Worm (Caenorhabditis elegans): ENCODE measurements around the gene M03B6.1.

M03B6.1 gene

ce11 chrX:13873324-13873933 is 32.0 kb downstream of the M03B6.1 start:
- TF ChIP-seq T22C8.4 (GFP tag; IDR thresholded peaks at IDR 0.05) (no peak), ref-1 (GFP tag; conservative IDR thresholded peaks at IDR 0.05) (no peak)

DNA sequence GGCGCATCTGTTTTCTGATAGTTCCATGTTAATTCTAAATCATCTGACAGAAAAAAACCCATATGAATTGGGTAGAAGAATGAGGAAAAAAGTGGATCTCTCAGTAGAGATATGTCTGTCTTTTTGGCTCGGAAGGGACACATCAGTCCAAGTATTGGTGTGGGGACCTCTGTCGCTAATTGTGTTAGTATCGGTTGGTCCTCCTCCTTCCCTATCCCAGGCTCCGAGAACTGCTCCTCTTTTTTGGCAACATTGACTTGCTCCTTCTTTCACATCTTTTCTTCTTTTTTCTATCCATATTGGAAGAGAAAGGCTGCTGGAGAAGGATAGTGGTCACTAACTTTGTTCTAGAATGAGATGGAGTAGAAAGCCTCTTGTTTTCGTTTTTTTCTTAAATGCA is 34.5 kb downstream of the M03B6.1 start:
- TF ChIP-seq ztf-29 (GFP tag; IDR thresholded peaks at IDR 0.05) = no peak
- no peak for TF ChIP-seq ztf-23 (GFP tag; IDR thresholded peaks at IDR 0.05)
- no peak for TF ChIP-seq cog-1 (tag; optimal IDR thresholded peaks at IDR 0.05)
- no peak for TF ChIP-seq ref-1 (GFP tag; conservative IDR thresholded peaks at IDR 0.05)
- TF ChIP-seq med-1 (GFP tag; optimal IDR thresholded peaks at IDR 0.05; ENCODE audit: insufficient read depth) = no peak
- no peak for TF ChIP-seq klf-2 (GFP tag; conservative IDR thresholded peaks at IDR 0.05)
- no peak for TF ChIP-seq tab-1 (GFP tag; IDR thresholded peaks at IDR 0.05)

DNA sequence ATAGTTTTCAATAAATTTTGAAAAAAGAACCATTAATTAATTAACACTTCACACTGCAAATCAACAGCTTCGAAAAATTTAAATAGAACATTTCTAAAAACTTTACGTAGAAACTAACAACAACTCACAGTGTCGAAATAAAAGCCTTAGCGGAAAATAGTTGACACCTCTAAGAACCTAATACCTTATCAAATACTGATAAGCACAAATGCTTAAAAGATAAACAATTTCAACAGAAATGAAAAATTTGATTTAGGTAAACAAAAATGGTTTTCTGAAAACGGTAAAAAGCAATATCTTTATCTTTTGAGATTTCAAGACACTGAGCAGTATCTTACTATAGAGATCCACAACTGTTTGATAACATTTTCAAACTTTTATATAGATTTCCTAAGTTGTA is 35.5 kb downstream of the M03B6.1 start:
- TF ChIP-seq klf-2 (GFP tag; conservative IDR thresholded peaks at IDR 0.05) (no peak), med-1 (GFP tag; optimal IDR thresholded peaks at IDR 0.05; ENCODE audit: insufficient read depth) (no peak), tab-1 (GFP tag; IDR thresholded peaks at IDR 0.05) (no peak), ref-1 (GFP tag; conservative IDR thresholded peaks at IDR 0.05) (no peak), ztf-23 (GFP tag; IDR thresholded peaks at IDR 0.05) (no peak), T22C8.4 (GFP tag; IDR thresholded peaks at IDR 0.05) (no peak), flt-1 (GFP tag; IDR thresholded peaks at IDR 0.05) (no peak), cog-1 (tag; optimal IDR thresholded peaks at IDR 0.05) (no peak), ztf-29 (GFP tag; IDR thresholded peaks at IDR 0.05) (no peak)

- TF ChIP-seq ztf-29 (GFP tag; IDR thresholded peaks at IDR 0.05) = no peak
These were observed 36.7 kb downstream of the M03B6.1 start for ce11 chrX:13878082-13878481.

- TF ChIP-seq ztf-29 (GFP tag; IDR thresholded peaks at IDR 0.05) (no peak), ref-1 (GFP tag; conservative IDR thresholded peaks at IDR 0.05) (no peak), flt-1 (GFP tag; IDR thresholded peaks at IDR 0.05) (no peak), T22C8.4 (GFP tag; IDR thresholded peaks at IDR 0.05) (no peak), tab-1 (GFP tag; IDR thresholded peaks at IDR 0.05) (no peak), ztf-23 (GFP tag; IDR thresholded peaks at IDR 0.05) (no peak)
These were observed 40.5 kb downstream of the M03B6.1 start for ce11 chrX:13881760-13882369.

- no peak for TF ChIP-seq T22C8.4 (GFP tag; IDR thresholded peaks at IDR 0.05)
- TF ChIP-seq ztf-29 (GFP tag; IDR thresholded peaks at IDR 0.05) = no peak
- no peak for TF ChIP-seq tab-1 (GFP tag; IDR thresholded peaks at IDR 0.05)
- TF ChIP-seq klf-2 (GFP tag; conservative IDR thresholded peaks at IDR 0.05) = no peak
- TF ChIP-seq ztf-23 (GFP tag; IDR thresholded peaks at IDR 0.05) = 0 out of 2 replicates have a peak, but pooled peaks have one; percentile 23
- TF ChIP-seq flt-1 (GFP tag; IDR thresholded peaks at IDR 0.05) = no peak
- no peak for TF ChIP-seq med-1 (GFP tag; optimal IDR thresholded peaks at IDR 0.05; ENCODE audit: insufficient read depth)
These were observed 41.2 kb downstream of the M03B6.1 start, which contains the start of gene hlb-1 for ce11 chrX:13882639-13883038. hlb-1 (minus strand) TSS chrX:13882739.

- no peak for TF ChIP-seq ref-1 (GFP tag; conservative IDR thresholded peaks at IDR 0.05)
- TF ChIP-seq cog-1 (tag; optimal IDR thresholded peaks at IDR 0.05) = no peak
- no peak for TF ChIP-seq klf-2 (GFP tag; conservative IDR thresholded peaks at IDR 0.05)
- no peak for TF ChIP-seq med-1 (GFP tag; optimal IDR thresholded peaks at IDR 0.05; ENCODE audit: insufficient read depth)
- no peak for TF ChIP-seq ztf-23 (GFP tag; IDR thresholded peaks at IDR 0.05)
- no peak for TF ChIP-seq T22C8.4 (GFP tag; IDR thresholded peaks at IDR 0.05)
- TF ChIP-seq ztf-29 (GFP tag; IDR thresholded peaks at IDR 0.05) = no peak
- TF ChIP-seq tab-1 (GFP tag; IDR thresholded peaks at IDR 0.05) = no peak
- no peak for TF ChIP-seq flt-1 (GFP tag; IDR thresholded peaks at IDR 0.05)
These were observed 42.7 kb downstream of the M03B6.1 start for ce11 chrX:13884157-13884556.

DNA sequence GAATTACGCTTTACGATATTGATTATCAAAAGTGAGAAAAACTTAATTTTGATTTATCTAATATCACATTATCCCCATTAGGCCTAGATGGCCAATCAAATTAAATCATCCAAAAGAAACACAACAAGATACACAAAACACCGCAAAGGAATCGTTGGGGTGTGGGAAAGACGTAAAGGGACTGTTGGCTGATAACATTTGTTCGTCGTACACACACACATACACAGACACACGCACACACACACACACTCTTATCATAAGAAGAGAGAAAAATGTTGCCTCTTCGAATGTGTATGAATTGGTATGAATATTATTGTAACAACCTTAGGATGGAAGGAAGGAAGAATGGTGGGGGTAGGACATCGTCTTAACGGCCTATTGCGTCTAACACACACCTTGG is 43.7 kb downstream of the M03B6.1 start:
- no peak for TF ChIP-seq ztf-23 (GFP tag; IDR thresholded peaks at IDR 0.05)
- TF ChIP-seq tab-1 (GFP tag; IDR thresholded peaks at IDR 0.05) = no peak
- no peak for TF ChIP-seq cog-1 (tag; optimal IDR thresholded peaks at IDR 0.05)
- TF ChIP-seq klf-2 (GFP tag; conservative IDR thresholded peaks at IDR 0.05) = no peak
- TF ChIP-seq ref-1 (GFP tag; conservative IDR thresholded peaks at IDR 0.05) = no peak
- TF ChIP-seq med-1 (GFP tag; optimal IDR thresholded peaks at IDR 0.05; ENCODE audit: insufficient read depth) = no peak
- no peak for TF ChIP-seq flt-1 (GFP tag; IDR thresholded peaks at IDR 0.05)
- no peak for TF ChIP-seq ztf-29 (GFP tag; IDR thresholded peaks at IDR 0.05)
- TF ChIP-seq T22C8.4 (GFP tag; IDR thresholded peaks at IDR 0.05) = no peak

DNA sequence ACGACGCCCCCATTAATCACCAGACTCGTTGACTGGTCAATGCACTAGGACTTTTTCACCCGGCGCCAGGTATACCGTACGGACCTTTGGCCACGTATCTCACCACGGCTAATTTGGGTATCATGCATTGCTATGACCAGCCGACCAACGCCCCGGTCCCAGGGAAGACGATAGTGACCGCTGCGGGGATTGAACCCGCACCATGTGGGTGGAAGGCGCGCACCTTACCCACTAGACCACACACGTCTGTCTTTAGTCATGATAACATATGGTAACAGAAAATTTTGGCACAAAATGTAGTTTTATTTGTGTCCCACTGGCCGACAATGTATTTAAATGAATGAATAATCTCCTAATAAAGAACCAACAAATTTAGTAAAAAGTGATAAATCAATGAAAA is 44.8 kb downstream of the M03B6.1 start:
- TF ChIP-seq ztf-23 (GFP tag; IDR thresholded peaks at IDR 0.05) (no peak), flt-1 (GFP tag; IDR thresholded peaks at IDR 0.05) (0 out of 2 replicates have a peak, but pooled peaks have one; percentile 33)
